Worm (Caenorhabditis elegans): ENCODE measurements around the gene C50F7.6.

- TF ChIP-seq W03F9.2 (tag; optimal IDR thresholded peaks at IDR 0.05) (no peak), dao-5 (tag; optimal IDR thresholded peaks at IDR 0.05) (no peak), him-1 (tag; optimal IDR thresholded peaks at IDR 0.05) (no peak)
These were observed 11.2 kb upstream of the C50F7.6 start for ce11 chrIV:7734173-7734572.
